Fruit fly (Drosophila melanogaster) whole organism, embryonic: Measurements from ENCODE around the gene morgue.
A peak's percentile ranks its signal among the peaks of the same experiment; 100 is the strongest.

Experiments
- Abd-B ChIP-seq: fragments of 200-800 bp; sonication (Bioruptor generic); optimal IDR thresholded peaks from 2 replicates; lab custom pipeline; 2018; ENCODE audit warnings: missing biosample characterization, mild to moderate bottlenecking, missing genetic modification characterization, moderate library complexity
- Ada2b ChIP-seq: fragments of 200-800 bp; sonication (Bioruptor generic); IDR thresholded peaks from 2 replicates; pipeline ENCODE4 v1.3.6; 2022; ENCODE audit warnings: missing biosample characterization, missing genetic modification characterization
- Bteb2 ChIP-seq: fragments of 200-800 bp; sonication (Bioruptor generic); optimal IDR thresholded peaks from 2 replicates; lab custom pipeline; 2016; ENCODE audit warnings: missing biosample characterization, missing genetic modification characterization
- CG1024 ChIP-seq: fragments of 200-800 bp; sonication (Bioruptor generic); IDR thresholded peaks from 2 replicates; pipeline ENCODE4 v1.3.6; 2022; ENCODE audit warnings: missing biosample characterization, missing genetic modification characterization
- CG13424 ChIP-seq: fragments of 200-800 bp; sonication (Bioruptor generic); optimal IDR thresholded peaks from 2 replicates; lab custom pipeline; 2019; ENCODE audit warnings: missing biosample characterization, mild to moderate bottlenecking, missing genetic modification characterization, moderate library complexity
- CG13894 ChIP-seq: fragments of 200-800 bp; sonication (Bioruptor generic); optimal IDR thresholded peaks from 3 replicates; lab custom pipeline; 2018; ENCODE audit warnings: missing biosample characterization, mild to moderate bottlenecking, missing genetic modification characterization, moderate library complexity
- CG1647 ChIP-seq: fragments of 200-800 bp; sonication (Bioruptor generic); optimal IDR thresholded peaks from 3 replicates; lab custom pipeline; 2016; ENCODE audit warnings: missing biosample characterization, missing genetic modification characterization
- CG16813 ChIP-seq: fragments of 200-800 bp; sonication (Bioruptor generic); IDR thresholded peaks from 3 replicates; pipeline ENCODE4 v1.3.6; 2022; ENCODE audit warnings: missing biosample characterization, missing genetic modification characterization; ENCODE audit not compliant: partially characterized antibody
- CG17186 ChIP-seq: fragments of 200-800 bp; sonication (Bioruptor generic); optimal IDR thresholded peaks from 3 replicates; lab custom pipeline; 2017; ENCODE audit warnings: missing biosample characterization, missing genetic modification reagents, missing genetic modification characterization
- CG17385 ChIP-seq: fragments of 200-800 bp; sonication (Bioruptor generic); optimal IDR thresholded peaks from 3 replicates; lab custom pipeline; 2018; ENCODE audit warnings: missing biosample characterization, mild to moderate bottlenecking, missing genetic modification characterization
- CG17912 ChIP-seq: fragments of 200-800 bp; sonication (Bioruptor generic); optimal IDR thresholded peaks from 2 replicates; lab custom pipeline; 2018; ENCODE audit warnings: missing biosample characterization, mild to moderate bottlenecking, missing genetic modification characterization
- CG18011 ChIP-seq: fragments of 200-800 bp; sonication (Bioruptor generic); optimal IDR thresholded peaks from 2 replicates; lab custom pipeline; 2017; ENCODE audit warnings: missing biosample characterization, missing genetic modification characterization, mild to moderate bottlenecking, moderate library complexity, missing genotype
- CG2202 ChIP-seq: fragments of 200-800 bp; sonication (Bioruptor generic); optimal IDR thresholded peaks from 2 replicates; lab custom pipeline; 2018; ENCODE audit warnings: missing biosample characterization, mild to moderate bottlenecking, missing genetic modification characterization
- CG30403 ChIP-seq: fragments of 200-800 bp; sonication (Bioruptor generic); optimal IDR thresholded peaks from 3 replicates; lab custom pipeline; 2016; ENCODE audit warnings: missing biosample characterization, missing genetic modification characterization
- CG5180 ChIP-seq: fragments of 200-800 bp; sonication (Bioruptor generic); optimal IDR thresholded peaks from 3 replicates; lab custom pipeline; 2017; ENCODE audit warnings: missing biosample characterization, missing genetic modification characterization, mild to moderate bottlenecking, moderate library complexity, missing genetic modification reagents
- CG5953 ChIP-seq: fragments of 200-800 bp; sonication (Bioruptor generic); IDR thresholded peaks from 2 replicates; pipeline ENCODE4 v1.3.6; 2022; ENCODE audit warnings: missing biosample characterization, missing genetic modification characterization
- CG6765 ChIP-seq: fragments of 200-800 bp; sonication (Bioruptor generic); optimal IDR thresholded peaks from 3 replicates; lab custom pipeline; 2017; ENCODE audit warnings: missing biosample characterization, mild to moderate bottlenecking, missing genetic modification characterization
- CG7839 ChIP-seq: fragments of 200-800 bp; sonication (Bioruptor generic); optimal IDR thresholded peaks from 3 replicates; lab custom pipeline; 2018; ENCODE audit warnings: missing biosample characterization, mild to moderate bottlenecking, missing genetic modification characterization, moderate library complexity
- CG7963 ChIP-seq: fragments of 200-800 bp; sonication (Bioruptor generic); IDR thresholded peaks from 3 replicates; pipeline ENCODE4 v1.3.6; 2022; ENCODE audit warnings: missing biosample characterization, missing genetic modification characterization; ENCODE audit not compliant: partially characterized antibody
- CG9876 ChIP-seq: fragments of 200-800 bp; sonication (Bioruptor generic); optimal IDR thresholded peaks from 2 replicates; lab custom pipeline; 2016; ENCODE audit warnings: missing biosample characterization, missing genetic modification characterization
- CG9932 ChIP-seq: fragments of 200-800 bp; sonication (Bioruptor generic); IDR thresholded peaks from 2 replicates; pipeline ENCODE4 v1.3.6; 2022; ENCODE audit warnings: missing biosample characterization, missing genetic modification characterization
- Elba2 ChIP-seq: fragments of 200-800 bp; sonication (Bioruptor generic); optimal IDR thresholded peaks from 3 replicates; lab custom pipeline; 2016; ENCODE audit warnings: missing biosample characterization, missing genetic modification characterization
- Jarid2 ChIP-seq: fragments of 200-800 bp; sonication (Bioruptor generic); optimal IDR thresholded peaks from 3 replicates; lab custom pipeline; 2017; ENCODE audit warnings: mild to moderate bottlenecking, missing biosample characterization, missing genetic modification reagents, missing genetic modification characterization
- Max ChIP-seq: fragments of 200-800 bp; sonication (Bioruptor generic); optimal IDR thresholded peaks from 2 replicates; lab custom pipeline; 2016; ENCODE audit warnings: missing biosample characterization, mild to moderate bottlenecking, missing genetic modification characterization
- Med ChIP-seq: fragments of 200-800 bp; sonication (Bioruptor generic); peaks from one replicate; lab custom pipeline; 2016; ENCODE audit warnings: missing biosample characterization, missing genetic modification characterization, mild to moderate bottlenecking, inconsistent platforms, moderate library complexity
- NC2α ChIP-seq: fragments of 200-800 bp; sonication (Bioruptor generic); optimal IDR thresholded peaks from 2 replicates; lab custom pipeline; 2016; ENCODE audit warnings: missing biosample characterization, missing genetic modification characterization
- Nf-YA ChIP-seq: fragments of 200-800 bp; sonication (Bioruptor generic); IDR thresholded peaks from 2 replicates; pipeline ENCODE4 v1.3.6; 2022; ENCODE audit warnings: missing biosample characterization, missing genetic modification characterization
- Oli ChIP-seq: fragments of 200-800 bp; sonication (Bioruptor generic); optimal IDR thresholded peaks from 2 replicates; lab custom pipeline; 2018; ENCODE audit warnings: missing biosample characterization, mild to moderate bottlenecking, missing genetic modification characterization, moderate library complexity
- Tbp ChIP-seq: fragments of >200 bp; optimal IDR thresholded peaks from 2 replicates; lab custom pipeline; 2018; ENCODE audit warnings: missing biosample characterization, missing genetic modification characterization
- Usf ChIP-seq: fragments of 200-800 bp; sonication (Bioruptor generic); optimal IDR thresholded peaks from 2 replicates; lab custom pipeline; 2017; ENCODE audit warnings: missing genotype, missing biosample characterization, missing genetic modification characterization
- ash1 ChIP-seq: fragments of 200-800 bp; sonication (Bioruptor generic); optimal IDR thresholded peaks from 2 replicates; lab custom pipeline; 2018; ENCODE audit warnings: missing biosample characterization, mild to moderate bottlenecking, missing genetic modification characterization
- danr ChIP-seq: fragments of 200-800 bp; sonication (Bioruptor generic); IDR thresholded peaks from 2 replicates; pipeline ENCODE4 v1.3.6; 2022; ENCODE audit warnings: missing biosample characterization, missing genetic modification characterization
- gcm2 ChIP-seq: fragments of 200-800 bp; sonication (Bioruptor generic); optimal IDR thresholded peaks from 2 replicates; lab custom pipeline; 2016; ENCODE audit warnings: missing biosample characterization, missing genetic modification characterization
- gem ChIP-seq: fragments of 200-800 bp; sonication (Bioruptor generic); optimal IDR thresholded peaks from 2 replicates; lab custom pipeline; 2019; ENCODE audit warnings: missing biosample characterization, mild to moderate bottlenecking, missing genetic modification characterization, moderate library complexity
- grau ChIP-seq: fragments of 200-800 bp; optimal IDR thresholded peaks from 3 replicates; lab custom pipeline; 2019; ENCODE audit warnings: missing biosample characterization, mild to moderate bottlenecking, missing genetic modification characterization, moderate library complexity
- hbn ChIP-seq: fragments of 200-800 bp; sonication (Bioruptor generic); IDR thresholded peaks from 2 replicates; pipeline ENCODE4 v1.3.6; 2022; ENCODE audit warnings: missing biosample characterization, missing genetic modification characterization; ENCODE audit not compliant: partially characterized antibody
- insv ChIP-seq, 2 experiments: fragments of 200-800 bp; sonication (Bioruptor generic); optimal IDR thresholded peaks; 3 replicates each; lab custom pipeline; 2016 to 2018; ENCODE audit warnings: missing biosample characterization in 2 of 2, missing genetic modification characterization in 2 of 2
- inv ChIP-seq: fragments of 200-800 bp; sonication (Bioruptor generic); IDR thresholded peaks from 2 replicates; pipeline ENCODE4 v1.3.6; 2022; ENCODE audit warnings: missing biosample characterization, missing genetic modification characterization; ENCODE audit not compliant: partially characterized antibody
- knrl ChIP-seq: fragments of 200-800 bp; sonication (Bioruptor generic); IDR thresholded peaks from 3 replicates; pipeline ENCODE4 v1.3.6; 2022; ENCODE audit warnings: missing biosample characterization, missing genetic modification characterization; ENCODE audit not compliant: partially characterized antibody
- mld ChIP-seq: fragments of 200-800 bp; sonication (Bioruptor generic); IDR thresholded peaks from 3 replicates; pipeline ENCODE4 v1.3.6; 2022; ENCODE audit warnings: missing biosample characterization, missing genetic modification characterization; ENCODE audit not compliant: partially characterized antibody
- nom ChIP-seq: fragments of 200-800 bp; sonication (Bioruptor generic); optimal IDR thresholded peaks from 2 replicates; lab custom pipeline; 2017; ENCODE audit warnings: missing biosample characterization, missing genetic modification characterization, mild to moderate bottlenecking, moderate library complexity, missing genetic modification reagents
- pros ChIP-seq: fragments of 200-800 bp; sonication (Bioruptor generic); optimal IDR thresholded peaks from 3 replicates; lab custom pipeline; 2019; ENCODE audit warnings: missing biosample characterization, mild to moderate bottlenecking, missing genetic modification characterization, moderate library complexity
- sens ChIP-seq: fragments of 200-800 bp; sonication (Bioruptor generic); peaks from one replicate; lab custom pipeline; 2016; ENCODE audit warnings: missing biosample characterization, missing genetic modification characterization
- shn ChIP-seq: fragments of 200-800 bp; sonication (Bioruptor generic); optimal IDR thresholded peaks from 3 replicates; lab custom pipeline; 2016; ENCODE audit warnings: missing biosample characterization, missing genetic modification characterization
- sim ChIP-seq: fragments of 200-800 bp; sonication (Bioruptor generic); IDR thresholded peaks from 2 replicates; pipeline ENCODE4 v1.3.6; 2022; ENCODE audit warnings: missing biosample characterization, missing genetic modification characterization
- stwl ChIP-seq: fragments of 200-800 bp; sonication (Bioruptor generic); optimal IDR thresholded peaks from 3 replicates; lab custom pipeline; 2018; ENCODE audit warnings: missing biosample characterization, mild to moderate bottlenecking, missing genetic modification characterization, moderate library complexity
- tll ChIP-seq, 2 experiments: fragments of 200-800 bp in 1 of 2; fragments of >200 bp in 1 of 2; sonication (Bioruptor generic) in 1 of 2; optimal IDR thresholded peaks; 2 replicates each; lab custom pipeline; 2017 to 2019; ENCODE audit warnings: missing biosample characterization in 2 of 2, missing genetic modification characterization in 2 of 2, mild to moderate bottlenecking in 1 of 2, moderate library complexity in 1 of 2
- trh ChIP-seq: fragments of 200-800 bp; sonication (Bioruptor generic); optimal IDR thresholded peaks from 2 replicates; lab custom pipeline; 2016; ENCODE audit warnings: missing biosample characterization, missing genetic modification characterization
- wek ChIP-seq: fragments of 200-800 bp; sonication (Bioruptor generic); optimal IDR thresholded peaks from 3 replicates; lab custom pipeline; 2018; ENCODE audit warnings: missing biosample characterization, mild to moderate bottlenecking, missing genetic modification characterization, moderate library complexity

morgue gene

dm6 chr2L:4403013-4403604 lies 41.4 kb downstream of the morgue start, which contains the start of gene Dim1 (continued):
- TF ChIP-seq ash1 (no peak), CG5180 (GFP tag; lab: Kevin White, UChicago) (no peak), CG17385 (no peak), sim (GFP tag; lab: Robert Waterston, UW) (no peak), knrl (GFP tag; lab: Robert Waterston, UW) (peak; percentile 61), CG16813 (GFP tag; lab: Robert Waterston, UW) (peak; percentile 74), nom (GFP tag; lab: Kevin White, UChicago) (no peak), Tbp (GFP tag; lab: Kevin White, UChicago) (no peak), stwl (peak; percentile 82), NC2α (GFP tag; lab: Kevin White, UChicago) (no peak), CG5953 (no peak), pros (GFP tag; lab: Kevin White, UChicago) (no peak), CG17912 (GFP tag; lab: Kevin White, UChicago) (no peak), CG6765 (peak; percentile 37), Bteb2 (GFP tag; lab: Kevin White, UChicago) (peak; percentile 38), grau (tag; lab: Kevin White, UChicago) (no peak), Elba2 (GFP tag; lab: Kevin White, UChicago) (no peak), wek (GFP tag; lab: Kevin White, UChicago) (peak; percentile 47), CG1647 (no peak), Max (no peak), shn (GFP tag; lab: Kevin White, UChicago) (no peak), CG9932 (GFP tag; lab: Robert Waterston, UW) (no peak), CG1024 (GFP tag; lab: Robert Waterston, UW) (no peak), CG7839 (no peak), sens (peak; percentile 66), Abd-B (GFP tag; lab: Kevin White, UChicago) (no peak), CG9876 (GFP tag; lab: Kevin White, UChicago) (no peak), gem (tag; lab: Kevin White, UChicago) (no peak), Usf (GFP tag; lab: Kevin White, UChicago) (no peak), insv (GFP tag; optimal IDR thresholded peaks at IDR 0.05; lab: Kevin White, UChicago) (no peak), Ada2b (no peak), CG7963 (GFP tag; lab: Robert Waterston, UW) (peak; percentile 67; the same call in 2 of the 3 replicates), Nf-YA (no peak), tll (GFP tag; optimal IDR thresholded peaks at IDR 0.05; lab: Kevin White, UChicago) (no peak), CG17186 (GFP tag; lab: Kevin White, UChicago) (peak; percentile 36), CG13894 (no peak), Med (GFP tag; lab: Kevin White, UChicago) (peak; percentile 94), mld (GFP tag; lab: Robert Waterston, UW) (0 out of 3 replicates have a peak, but pooled peaks have one; percentile 61), Oli (tag; lab: Kevin White, UChicago) (no peak), trh (GFP tag; lab: Kevin White, UChicago) (no peak), inv (GFP tag; lab: Robert Waterston, UW) (peak; percentile 27; the same call in 1 of the 2 replicates), CG13424 (tag; lab: Kevin White, UChicago) (no peak), Jarid2 (GFP tag; lab: Kevin White, UChicago) (no peak), hbn (GFP tag; lab: Robert Waterston, UW) (peak; percentile 77), CG30403 (GFP tag; lab: Kevin White, UChicago) (peak; percentile 6), CG18011 (GFP tag; lab: Kevin White, UChicago) (no peak), gcm2 (no peak), danr (GFP tag; lab: Robert Waterston, UW) (no peak), CG2202 (tag; lab: Kevin White, UChicago) (no peak)
